Fruit fly (Drosophila melanogaster) whole organism, embryonic: ENCODE results near the gene Obp99a.
A peak's percentile ranks its signal among the peaks of the same experiment; 100 is the strongest.

Source experiments
- Atf3 ChIP-seq: fragments of 200-800 bp; sonication (Bioruptor generic); optimal IDR thresholded peaks from 3 replicates; lab custom pipeline; 2016; ENCODE audit warnings: missing biosample characterization, missing genetic modification characterization
- CG10267 ChIP-seq: fragments of 200-800 bp; sonication (Bioruptor generic); optimal IDR thresholded peaks from 2 replicates; lab custom pipeline; 2018; ENCODE audit warnings: missing biosample characterization, mild to moderate bottlenecking, missing genetic modification characterization, moderate library complexity
- CG11504 ChIP-seq: fragments of 200-800 bp; sonication (Bioruptor generic); optimal IDR thresholded peaks from 3 replicates; lab custom pipeline; 2019; ENCODE audit warnings: missing biosample characterization, mild to moderate bottlenecking, missing genetic modification characterization, moderate library complexity
- CG14667 ChIP-seq: fragments of 200-800 bp; sonication (Bioruptor generic); IDR thresholded peaks from 2 replicates; pipeline ENCODE4 v1.3.6; 2022; ENCODE audit warnings: missing biosample characterization, missing genetic modification characterization
- CG1529 ChIP-seq: fragments of 200-800 bp; sonication (Bioruptor generic); optimal IDR thresholded peaks from 3 replicates; lab custom pipeline; 2018; ENCODE audit warnings: missing biosample characterization, missing genetic modification characterization
- CG15696 ChIP-seq: fragments of 200-800 bp; sonication (Bioruptor generic); optimal IDR thresholded peaks from 2 replicates; lab custom pipeline; 2019; ENCODE audit warnings: missing biosample characterization, mild to moderate bottlenecking, missing genetic modification characterization, moderate library complexity
- CG1603 ChIP-seq: fragments of 200-800 bp; sonication (Bioruptor generic); optimal IDR thresholded peaks from 2 replicates; lab custom pipeline; 2019; ENCODE audit warnings: missing biosample characterization, mild to moderate bottlenecking, missing genetic modification characterization, moderate library complexity
- CG17328 ChIP-seq: fragments of 200-800 bp; sonication (Bioruptor generic); IDR thresholded peaks from 2 replicates; pipeline ENCODE4 v1.3.6; 2022; ENCODE audit warnings: missing biosample characterization, missing genetic modification characterization
- CG17361 ChIP-seq: fragments of 200-800 bp; sonication (Bioruptor generic); IDR thresholded peaks from 3 replicates; pipeline ENCODE4 v1.3.6; 2022; ENCODE audit warnings: missing biosample characterization, missing genetic modification characterization
- CG17829 ChIP-seq: fragments of 200-800 bp; optimal IDR thresholded peaks from 2 replicates; lab custom pipeline; 2019; ENCODE audit warnings: missing biosample characterization, mild to moderate bottlenecking, missing genetic modification characterization, moderate library complexity
- CG2712 ChIP-seq: fragments of 200-800 bp; optimal IDR thresholded peaks from 3 replicates; lab custom pipeline; 2019; ENCODE audit warnings: missing biosample characterization, mild to moderate bottlenecking, missing genetic modification characterization, moderate library complexity
- CG32772 ChIP-seq: fragments of 200-800 bp; sonication (Bioruptor generic); IDR thresholded peaks from 2 replicates; pipeline ENCODE4 v1.3.6; 2022; ENCODE audit warnings: missing biosample characterization, missing genetic modification characterization
- CG34422 ChIP-seq: fragments of 200-800 bp; sonication (Bioruptor generic); IDR thresholded peaks from 3 replicates; pipeline ENCODE4 v1.3.6; 2022; ENCODE audit warnings: missing biosample characterization, missing genetic modification characterization
- CG3838 ChIP-seq: fragments of 200-800 bp; sonication (Bioruptor generic); optimal IDR thresholded peaks from 3 replicates; lab custom pipeline; 2016; ENCODE audit warnings: missing biosample characterization, missing genetic modification characterization
- CG4360 ChIP-seq: fragments of 200-800 bp; sonication (Bioruptor generic); IDR thresholded peaks from 2 replicates; pipeline ENCODE4 v1.3.6; 2022; ENCODE audit warnings: missing biosample characterization, missing genetic modification characterization
- CG4404 ChIP-seq: fragments of 200-800 bp; sonication (Bioruptor generic); IDR thresholded peaks from 2 replicates; pipeline ENCODE4 v1.3.6; 2022; ENCODE audit warnings: missing biosample characterization, missing genetic modification characterization
- CG4424 ChIP-seq: fragments of 200-800 bp; sonication (Bioruptor generic); optimal IDR thresholded peaks from 3 replicates; lab custom pipeline; 2016; ENCODE audit warnings: missing biosample characterization, missing genetic modification characterization
- CG4820 ChIP-seq: fragments of 200-800 bp; sonication (Bioruptor generic); optimal IDR thresholded peaks from 3 replicates; lab custom pipeline; 2016; ENCODE audit warnings: missing biosample characterization, missing genetic modification characterization
- CG7372 ChIP-seq: fragments of 200-800 bp; sonication (Bioruptor generic); IDR thresholded peaks from 2 replicates; pipeline ENCODE4 v1.3.6; 2022; ENCODE audit warnings: missing biosample characterization, missing genetic modification characterization
- CG7963 ChIP-seq: fragments of 200-800 bp; sonication (Bioruptor generic); IDR thresholded peaks from 3 replicates; pipeline ENCODE4 v1.3.6; 2022; ENCODE audit warnings: missing biosample characterization, missing genetic modification characterization; ENCODE audit not compliant: partially characterized antibody
- CG8765 ChIP-seq: fragments of 200-800 bp; sonication (Bioruptor generic); IDR thresholded peaks from 2 replicates; pipeline ENCODE4 v1.3.6; 2022; ENCODE audit warnings: missing biosample characterization, missing genetic modification characterization
- D ChIP-seq, 2 experiments: fragments of 200-800 bp in 1 of 2; fragments of >200 bp in 1 of 2; sonication (Bioruptor generic) in 1 of 2; optimal IDR thresholded peaks; 2 replicates in 1 of 2; 3 replicates in 1 of 2; lab custom pipeline; 2017; ENCODE audit warnings: mild to moderate bottlenecking in 1 of 2, missing biosample characterization in 1 of 2, missing genetic modification characterization in 1 of 2, missing genetic modification reagents in 1 of 2
- Elba2 ChIP-seq: fragments of 200-800 bp; sonication (Bioruptor generic); optimal IDR thresholded peaks from 3 replicates; lab custom pipeline; 2016; ENCODE audit warnings: missing biosample characterization, missing genetic modification characterization
- GATAe ChIP-seq: fragments of 200-800 bp; sonication (Bioruptor generic); conservative IDR thresholded peaks from 2 replicates; pipeline ENCODE4 v1.3.6; 2022; ENCODE audit warnings: missing biosample characterization, missing genetic modification characterization
- H2.0 ChIP-seq: fragments of 200-800 bp; sonication (Bioruptor generic); IDR thresholded peaks from 2 replicates; pipeline ENCODE4 v1.3.6; 2022; ENCODE audit warnings: missing biosample characterization, missing genetic modification characterization
- Med ChIP-seq: fragments of 200-800 bp; sonication (Bioruptor generic); peaks from one replicate; lab custom pipeline; 2016; ENCODE audit warnings: missing biosample characterization, missing genetic modification characterization, mild to moderate bottlenecking, inconsistent platforms, moderate library complexity
- Xbp1 ChIP-seq: fragments of 200-800 bp; sonication (Bioruptor generic); optimal IDR thresholded peaks from 3 replicates; lab custom pipeline; 2016; ENCODE audit warnings: missing biosample characterization, mild to moderate bottlenecking, missing genetic modification characterization
- Xrp1 ChIP-seq: fragments of 200-800 bp; sonication (Bioruptor generic); IDR thresholded peaks from 2 replicates; pipeline ENCODE4 v1.3.6; 2022; ENCODE audit warnings: missing biosample characterization, missing genetic modification characterization
- bab2 ChIP-seq: fragments of 200-800 bp; sonication (Bioruptor generic); optimal IDR thresholded peaks from 2 replicates; lab custom pipeline; 2016; ENCODE audit warnings: missing biosample characterization, missing genetic modification characterization
- bsh ChIP-seq, 2 experiments: fragments of 200-800 bp; sonication (Bioruptor generic); optimal IDR thresholded peaks; 2 replicates each; lab custom pipeline; 2017 to 2018; ENCODE audit warnings: mild to moderate bottlenecking in 2 of 2, missing biosample characterization in 2 of 2, missing genetic modification characterization in 2 of 2, moderate library complexity in 1 of 2
- chif ChIP-seq, 2 experiments: fragments of 200-800 bp; sonication (Bioruptor generic); optimal IDR thresholded peaks; 3 replicates each; lab custom pipeline; 2016; ENCODE audit warnings: missing biosample characterization in 2 of 2, missing genetic modification characterization in 2 of 2
- chn ChIP-seq: fragments of 200-800 bp; sonication (Bioruptor generic); optimal IDR thresholded peaks from 2 replicates; lab custom pipeline; 2016; ENCODE audit warnings: missing biosample characterization, missing genetic modification characterization
- ci ChIP-seq: fragments of 200-800 bp; sonication (Bioruptor generic); IDR thresholded peaks from 3 replicates; pipeline ENCODE4 v1.3.6; 2022; ENCODE audit warnings: missing biosample characterization, missing genetic modification characterization
- dan ChIP-seq: fragments of 200-800 bp; sonication (Bioruptor generic); IDR thresholded peaks from 2 replicates; pipeline ENCODE4 v1.3.6; 2022; ENCODE audit warnings: missing biosample characterization, missing genetic modification characterization
- fd102C ChIP-seq: fragments of 200-800 bp; sonication (Bioruptor generic); optimal IDR thresholded peaks from 2 replicates; lab custom pipeline; 2018; ENCODE audit warnings: missing biosample characterization, mild to moderate bottlenecking, missing genetic modification characterization, moderate library complexity
- ken ChIP-seq: fragments of 200-800 bp; sonication (Bioruptor generic); IDR thresholded peaks from 3 replicates; pipeline ENCODE4 v1.3.6; 2022; ENCODE audit warnings: missing biosample characterization, missing genetic modification characterization
- lmd ChIP-seq: fragments of 200-800 bp; sonication (Bioruptor generic); IDR thresholded peaks from 2 replicates; pipeline ENCODE4 v1.3.6; 2022; ENCODE audit warnings: missing biosample characterization, missing genetic modification characterization
- lola ChIP-seq, 3 experiments: fragments of >200 bp in 2 of 3; fragments of 200-800 bp in 1 of 3; sonication (Bioruptor generic) in 1 of 3; optimal IDR thresholded peaks; 2 replicates each; lab custom pipeline; 2017 to 2019; ENCODE audit warnings: missing biosample characterization in 3 of 3, missing genetic modification characterization in 3 of 3, mild to moderate bottlenecking in 1 of 3, moderate library complexity in 1 of 3
- pnt ChIP-seq: fragments of 200-800 bp; sonication (Bioruptor generic); optimal IDR thresholded peaks from 3 replicates; lab custom pipeline; 2016; ENCODE audit warnings: missing biosample characterization, missing genetic modification characterization
- prd ChIP-seq, 3 experiments: fragments of >200 bp in 2 of 3; fragments of 200-800 bp in 1 of 3; sonication (Bioruptor generic) in 1 of 3; optimal IDR thresholded peaks in 2 of 3; IDR thresholded peaks in 1 of 3; 2 replicates in 2 of 3; 3 replicates in 1 of 3; pipeline versions ENCODE4 v1.3.6 to Lab custom; 2017 to 2022; ENCODE audit warnings: missing biosample characterization in 1 of 3, missing genetic modification characterization in 1 of 3
- rib ChIP-seq: fragments of 200-800 bp; sonication (Bioruptor generic); IDR thresholded peaks from 2 replicates; pipeline ENCODE4 v1.3.6; 2022; ENCODE audit warnings: missing biosample characterization, missing genetic modification characterization
- row ChIP-seq: fragments of 200-800 bp; sonication (Bioruptor generic); IDR thresholded peaks from 3 replicates; pipeline ENCODE4 v1.3.6; 2022; ENCODE audit warnings: missing biosample characterization, missing genetic modification characterization
- sens ChIP-seq: fragments of 200-800 bp; sonication (Bioruptor generic); peaks from one replicate; lab custom pipeline; 2016; ENCODE audit warnings: missing biosample characterization, missing genetic modification characterization
- sisA ChIP-seq: fragments of 200-800 bp; sonication (Bioruptor generic); IDR thresholded peaks from 2 replicates; pipeline ENCODE4 v1.3.6; 2022; ENCODE audit warnings: missing biosample characterization, missing genetic modification characterization
- sob ChIP-seq: fragments of 200-800 bp; sonication (Bioruptor generic); IDR thresholded peaks from 2 replicates; pipeline ENCODE4 v1.3.6; 2022; ENCODE audit warnings: missing biosample characterization, missing genetic modification characterization
- stc ChIP-seq: fragments of 200-800 bp; sonication (Bioruptor generic); IDR thresholded peaks from 2 replicates; pipeline ENCODE4 v1.3.6; 2022; ENCODE audit warnings: missing biosample characterization, missing genetic modification characterization
- tin ChIP-seq: fragments of 200-800 bp; sonication (Bioruptor generic); optimal IDR thresholded peaks from 3 replicates; lab custom pipeline; 2016; ENCODE audit warnings: missing biosample characterization, missing genetic modification characterization
- unpg ChIP-seq: fragments of 200-800 bp; sonication (Bioruptor generic); optimal IDR thresholded peaks from 3 replicates; lab custom pipeline; 2018; ENCODE audit warnings: missing biosample characterization, mild to moderate bottlenecking, missing genetic modification characterization, moderate library complexity
- zen ChIP-seq: fragments of 200-800 bp; sonication (Bioruptor generic); optimal IDR thresholded peaks from 3 replicates; lab custom pipeline; 2018; ENCODE audit warnings: missing biosample characterization, mild to moderate bottlenecking, missing genetic modification characterization, moderate library complexity

Gene Obp99a

DNA sequence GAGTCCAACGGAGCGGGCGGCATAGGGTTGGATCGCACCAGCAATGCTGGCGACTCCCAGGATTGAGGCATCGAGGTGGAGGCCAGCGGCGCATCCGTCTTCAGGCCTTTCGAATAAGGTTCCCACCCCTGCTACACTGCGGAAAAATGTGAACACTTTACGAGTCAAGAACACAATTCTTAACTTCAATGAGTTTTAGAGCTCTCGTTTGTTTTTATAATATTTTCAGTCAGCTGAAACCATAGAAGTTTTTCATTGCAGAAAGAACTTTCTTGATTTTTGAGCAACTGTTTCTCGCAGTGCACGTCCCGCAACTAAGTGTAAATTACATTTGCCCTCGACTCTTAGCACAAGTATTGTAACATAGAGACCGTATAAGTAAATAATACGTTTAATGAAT lies 24.9 kb downstream of the Obp99a start (continued):
- TF ChIP-seq Med (GFP tag; lab: Kevin White, UChicago) (peak; percentile 68), CG15696 (tag; lab: Kevin White, UChicago) (peak; percentile 58), CG34422 (GFP tag; lab: Robert Waterston, UW) (0 out of 3 replicates have a peak, but pooled peaks have one; percentile 11), CG7963 (GFP tag; lab: Robert Waterston, UW) (no peak), GATAe (no peak), bsh (GFP tag; optimal IDR thresholded peaks at IDR 0.05; lab: Kevin White, UChicago) (peak in 1 of 2 experiments; percentile 32), pnt (GFP tag; lab: Kevin White, UChicago) (peak; percentile 29), CG17829 (tag; lab: Kevin White, UChicago) (peak; percentile 37), Xrp1 (peak; percentile 60; the same call in 1 of the 2 replicates), chn (GFP tag; lab: Kevin White, UChicago) (peak; percentile 6), CG14667 (GFP tag; lab: Robert Waterston, UW) (no peak), tin (GFP tag; lab: Kevin White, UChicago) (peak; percentile 42), H2.0 (GFP tag; lab: Robert Waterston, UW) (peak; percentile 40; the same call in 1 of the 2 replicates), bab2 (GFP tag; lab: Kevin White, UChicago) (no peak), CG1529 (no peak), CG17328 (GFP tag; lab: Robert Waterston, UW) (peak; percentile 71), D (optimal IDR thresholded peaks at IDR 0.05; lab: Kevin White, UChicago) (no peak), D (GFP tag; optimal IDR thresholded peaks at IDR 0.05; lab: Kevin White, UChicago) (peak; percentile 11), stc (GFP tag; lab: Robert Waterston, UW) (no peak), ci (GFP tag; lab: Robert Waterston, UW) (0 out of 3 replicates have a peak, but pooled peaks have one; percentile 24), rib (GFP tag; lab: Robert Waterston, UW) (no peak), chif (GFP tag; optimal IDR thresholded peaks at IDR 0.05; lab: Kevin White, UChicago) (peak; percentile 21 to 50), Xbp1 (GFP tag; lab: Kevin White, UChicago) (peak; percentile 23), CG4820 (GFP tag; lab: Kevin White, UChicago) (peak; percentile 30), CG10267 (tag; lab: Kevin White, UChicago) (peak; percentile 42), Elba2 (peak; percentile 40), CG4404 (GFP tag; lab: Robert Waterston, UW) (peak; percentile 67), CG7372 (GFP tag; lab: Robert Waterston, UW) (no peak), CG11504 (tag; lab: Kevin White, UChicago) (peak; percentile 17), fd102C (peak; percentile 28), CG3838 (GFP tag; lab: Kevin White, UChicago) (no peak), dan (GFP tag; lab: Robert Waterston, UW) (peak; percentile 18; the same call in 1 of the 2 replicates), zen (tag; lab: Kevin White, UChicago) (peak; percentile 75), unpg (GFP tag; lab: Kevin White, UChicago) (peak; percentile 22), CG2712 (tag; lab: Kevin White, UChicago) (peak; percentile 55), sisA (GFP tag; lab: Robert Waterston, UW) (peak; percentile 34), sens (GFP tag; lab: Kevin White, UChicago) (peak; percentile 89), CG4424 (peak; percentile 36), ken (0 out of 3 replicates have a peak, but pooled peaks have one; percentile 16), prd (optimal IDR thresholded peaks at IDR 0.05; lab: Kevin White, UChicago) (no peak), prd (GFP tag; IDR thresholded peaks at IDR 0.05; lab: Robert Waterston, UW) (peak; percentile 79), CG1603 (tag; lab: Kevin White, UChicago) (peak; percentile 63), sob (GFP tag; lab: Robert Waterston, UW) (peak; percentile 9; the same call in 1 of the 2 replicates), CG32772 (GFP tag; lab: Robert Waterston, UW) (0 out of 2 replicates have a peak, but pooled peaks have one; percentile 25), CG4360 (0 out of 2 replicates have a peak, but pooled peaks have one; percentile 15), lmd (GFP tag; lab: Robert Waterston, UW) (peak; percentile 19; the same call in 1 of the 2 replicates), CG8765 (GFP tag; lab: Robert Waterston, UW) (peak; percentile 61; the same call in 1 of the 2 replicates), lola (GFP tag; optimal IDR thresholded peaks at IDR 0.05; lab: Kevin White, UChicago) (peak in 1 of 3 experiments; percentile 28), row (GFP tag; lab: Robert Waterston, UW) (peak; percentile 33; the same call in 2 of the 3 replicates), CG17361 (0 out of 3 replicates have a peak, but pooled peaks have one; percentile 13), Atf3 (peak; percentile 10)
